Fruit fly (Drosophila melanogaster) whole organism, embryonic: ENCODE results near the gene slmb.
A peak's percentile ranks its signal among the peaks of the same experiment; 100 is the strongest.

Source experiments
- CG10462 ChIP-seq: fragments of 200-800 bp; sonication (Bioruptor generic); optimal IDR thresholded peaks from 2 replicates; lab custom pipeline; 2016; ENCODE audit warnings: missing biosample characterization, missing genetic modification characterization
- CG10654 ChIP-seq: fragments of 200-800 bp; sonication (Bioruptor generic); optimal IDR thresholded peaks from 2 replicates; lab custom pipeline; 2016; ENCODE audit warnings: missing biosample characterization, missing genetic modification characterization
- CG10959 ChIP-seq: fragments of 200-800 bp; sonication (Bioruptor generic); IDR thresholded peaks from 2 replicates; pipeline ENCODE4 v1.3.6; 2022; ENCODE audit warnings: missing biosample characterization, missing genetic modification characterization
- CG12769 ChIP-seq: fragments of 200-800 bp; sonication (Bioruptor generic); optimal IDR thresholded peaks from 2 replicates; lab custom pipeline; 2019; ENCODE audit warnings: missing biosample characterization, mild to moderate bottlenecking, missing genetic modification characterization, moderate library complexity
- CG15601 ChIP-seq: fragments of 200-800 bp; sonication (Bioruptor generic); optimal IDR thresholded peaks from 3 replicates; lab custom pipeline; 2019; ENCODE audit warnings: missing biosample characterization, mild to moderate bottlenecking, missing genetic modification characterization, moderate library complexity
- CG15696 ChIP-seq: fragments of 200-800 bp; sonication (Bioruptor generic); optimal IDR thresholded peaks from 2 replicates; lab custom pipeline; 2019; ENCODE audit warnings: missing biosample characterization, mild to moderate bottlenecking, missing genetic modification characterization, moderate library complexity
- CG1647 ChIP-seq: fragments of 200-800 bp; sonication (Bioruptor generic); optimal IDR thresholded peaks from 3 replicates; lab custom pipeline; 2016; ENCODE audit warnings: missing biosample characterization, missing genetic modification characterization
- CG1792 ChIP-seq: fragments of 200-800 bp; sonication (Bioruptor generic); optimal IDR thresholded peaks from 2 replicates; lab custom pipeline; 2016; ENCODE audit warnings: missing biosample characterization, missing genetic modification characterization
- CG18011 ChIP-seq: fragments of 200-800 bp; sonication (Bioruptor generic); optimal IDR thresholded peaks from 2 replicates; lab custom pipeline; 2017; ENCODE audit warnings: missing biosample characterization, missing genetic modification characterization, mild to moderate bottlenecking, moderate library complexity, missing genotype
- CG18262 ChIP-seq: fragments of 200-800 bp; optimal IDR thresholded peaks from 3 replicates; lab custom pipeline; 2019; ENCODE audit warnings: missing biosample characterization, mild to moderate bottlenecking, missing genetic modification characterization, moderate library complexity
- CG3281 ChIP-seq: fragments of 200-800 bp; sonication (Bioruptor generic); optimal IDR thresholded peaks from 3 replicates; lab custom pipeline; 2017; ENCODE audit warnings: missing biosample characterization, mild to moderate bottlenecking, missing genetic modification characterization
- CG3847 ChIP-seq: fragments of 200-800 bp; sonication (Bioruptor generic); IDR thresholded peaks from 2 replicates; pipeline ENCODE4 v1.3.6; 2022; ENCODE audit warnings: missing biosample characterization, missing genetic modification characterization
- CG6272 ChIP-seq: fragments of 200-800 bp; sonication (Bioruptor generic); IDR thresholded peaks from 2 replicates; pipeline ENCODE4 v1.3.6; 2022; ENCODE audit warnings: missing biosample characterization, missing genetic modification characterization
- Chrac-16 ChIP-seq: fragments of 200-800 bp; sonication (Bioruptor generic); optimal IDR thresholded peaks from 3 replicates; lab custom pipeline; 2016; ENCODE audit warnings: missing biosample characterization, missing genetic modification characterization
- Dbx ChIP-seq: fragments of 200-800 bp; sonication (Bioruptor generic); IDR thresholded peaks from 3 replicates; pipeline ENCODE4 v1.3.6; 2022; ENCODE audit warnings: missing biosample characterization, missing genetic modification characterization
- Deaf1 ChIP-seq: fragments of 200-800 bp; optimal IDR thresholded peaks from 3 replicates; lab custom pipeline; 2019; ENCODE audit warnings: missing biosample characterization, mild to moderate bottlenecking, missing genetic modification characterization, moderate library complexity
- Drgx ChIP-seq: fragments of 200-800 bp; sonication (Bioruptor generic); IDR thresholded peaks from 2 replicates; pipeline ENCODE4 v1.3.6; 2022; ENCODE audit warnings: missing biosample characterization, missing genetic modification characterization
- Ets65A ChIP-seq: fragments of 200-800 bp; sonication (Bioruptor generic); peaks from one replicate; lab custom pipeline; 2016; ENCODE audit warnings: missing biosample characterization, missing genetic modification characterization
- Fer2 ChIP-seq: fragments of 200-800 bp; sonication (Bioruptor generic); optimal IDR thresholded peaks from 2 replicates; lab custom pipeline; 2018; ENCODE audit warnings: missing biosample characterization, mild to moderate bottlenecking, missing genetic modification characterization, moderate library complexity
- HHEX ChIP-seq: fragments of 200-800 bp; sonication (Bioruptor generic); optimal IDR thresholded peaks from 3 replicates; lab custom pipeline; 2017; ENCODE audit warnings: missing biosample characterization, mild to moderate bottlenecking, missing genetic modification characterization, missing genetic modification reagents
- Kr ChIP-seq: fragments of 200-800 bp; sonication (Bioruptor generic); optimal IDR thresholded peaks from 2 replicates; lab custom pipeline; 2017; ENCODE audit warnings: missing biosample characterization, mild to moderate bottlenecking, missing genetic modification characterization
- Lpt ChIP-seq: fragments of >200 bp; optimal IDR thresholded peaks from 2 replicates; lab custom pipeline; 2018; ENCODE audit warnings: missing biosample characterization, missing genetic modification characterization
- Med ChIP-seq: fragments of 200-800 bp; sonication (Bioruptor generic); peaks from one replicate; lab custom pipeline; 2016; ENCODE audit warnings: missing biosample characterization, missing genetic modification characterization, mild to moderate bottlenecking, inconsistent platforms, moderate library complexity
- Nf-YC ChIP-seq: fragments of 200-800 bp; optimal IDR thresholded peaks from 3 replicates; lab custom pipeline; 2019; ENCODE audit warnings: missing biosample characterization, mild to moderate bottlenecking, missing genetic modification characterization, moderate library complexity
- Pdp1 ChIP-seq, 2 experiments: fragments of 200-800 bp; sonication (Bioruptor generic); optimal IDR thresholded peaks; 3 replicates each; lab custom pipeline; 2016; ENCODE audit warnings: missing biosample characterization in 2 of 2, missing genetic modification characterization in 2 of 2, mild to moderate bottlenecking in 1 of 2, moderate library complexity in 1 of 2
- Ptx1 ChIP-seq: fragments of 200-800 bp; sonication (Bioruptor generic); IDR thresholded peaks from 2 replicates; pipeline ENCODE4 v1.3.6; 2022; ENCODE audit warnings: missing biosample characterization, missing genetic modification characterization
- Xrp1 ChIP-seq: fragments of 200-800 bp; sonication (Bioruptor generic); IDR thresholded peaks from 2 replicates; pipeline ENCODE4 v1.3.6; 2022; ENCODE audit warnings: missing biosample characterization, missing genetic modification characterization
- ac ChIP-seq: fragments of 200-800 bp; sonication (Bioruptor generic); optimal IDR thresholded peaks from 3 replicates; lab custom pipeline; 2017; ENCODE audit warnings: missing biosample characterization, mild to moderate bottlenecking, missing genetic modification characterization
- al ChIP-seq: fragments of 200-800 bp; sonication (Bioruptor generic); IDR thresholded peaks from 2 replicates; pipeline ENCODE4 v1.3.6; 2022; ENCODE audit warnings: missing biosample characterization, missing genetic modification characterization
- ato ChIP-seq: fragments of 200-800 bp; sonication (Bioruptor generic); IDR thresholded peaks from 2 replicates; pipeline ENCODE4 v1.3.6; 2022; ENCODE audit warnings: missing biosample characterization, missing genetic modification characterization; ENCODE audit not compliant: partially characterized antibody
- cato ChIP-seq: fragments of 200-800 bp; sonication (Bioruptor generic); optimal IDR thresholded peaks from 2 replicates; lab custom pipeline; 2016; ENCODE audit warnings: missing biosample characterization, missing genetic modification characterization, borderline replicate concordance
- ci ChIP-seq: fragments of 200-800 bp; sonication (Bioruptor generic); IDR thresholded peaks from 3 replicates; pipeline ENCODE4 v1.3.6; 2022; ENCODE audit warnings: missing biosample characterization, missing genetic modification characterization
- disco-r ChIP-seq: fragments of 200-800 bp; sonication (Bioruptor generic); optimal IDR thresholded peaks from 2 replicates; lab custom pipeline; 2016; ENCODE audit warnings: missing biosample characterization, missing genetic modification characterization
- knrl ChIP-seq: fragments of 200-800 bp; sonication (Bioruptor generic); IDR thresholded peaks from 3 replicates; pipeline ENCODE4 v1.3.6; 2022; ENCODE audit warnings: missing biosample characterization, missing genetic modification characterization; ENCODE audit not compliant: partially characterized antibody
- mirr ChIP-seq: fragments of 200-800 bp; sonication (Bioruptor generic); optimal IDR thresholded peaks from 3 replicates; lab custom pipeline; 2018; ENCODE audit warnings: missing biosample characterization, mild to moderate bottlenecking, missing genetic modification characterization
- nmo ChIP-seq: fragments of 200-800 bp; sonication (Bioruptor generic); optimal IDR thresholded peaks from 2 replicates; lab custom pipeline; 2018; ENCODE audit warnings: missing biosample characterization, mild to moderate bottlenecking, missing genetic modification characterization, moderate library complexity
- nom ChIP-seq: fragments of 200-800 bp; sonication (Bioruptor generic); optimal IDR thresholded peaks from 2 replicates; lab custom pipeline; 2017; ENCODE audit warnings: missing biosample characterization, missing genetic modification characterization, mild to moderate bottlenecking, moderate library complexity, missing genetic modification reagents
- odd ChIP-seq: fragments of 200-800 bp; sonication (Bioruptor generic); optimal IDR thresholded peaks from 2 replicates; lab custom pipeline; 2017; ENCODE audit warnings: missing biosample characterization, mild to moderate bottlenecking, missing genetic modification characterization
- sd ChIP-seq: fragments of 200-800 bp; sonication (Bioruptor generic); optimal IDR thresholded peaks from 3 replicates; lab custom pipeline; 2018; ENCODE audit warnings: missing biosample characterization, mild to moderate bottlenecking, missing genetic modification characterization, moderate library complexity
- sens ChIP-seq: fragments of 200-800 bp; sonication (Bioruptor generic); peaks from one replicate; lab custom pipeline; 2016; ENCODE audit warnings: missing biosample characterization, missing genetic modification characterization
- so ChIP-seq: fragments of 200-800 bp; sonication (Bioruptor generic); IDR thresholded peaks from 3 replicates; pipeline ENCODE4 v1.3.6; 2022; ENCODE audit warnings: missing biosample characterization, missing genetic modification characterization
- tna ChIP-seq: fragments of 200-800 bp; sonication (Bioruptor generic); IDR thresholded peaks from 2 replicates; pipeline ENCODE4 v1.3.6; 2022; ENCODE audit warnings: missing biosample characterization, missing genetic modification characterization; ENCODE audit not compliant: partially characterized antibody

The slmb gene

dm6 chr3R:21090230-21091021 is 36.9 kb downstream of the slmb start:
- TF ChIP-seq Pdp1 (GFP tag; optimal IDR thresholded peaks at IDR 0.05; lab: Kevin White, UChicago), result peak in 1 of 2 experiments; percentile 80
- no peak for TF ChIP-seq tna (GFP tag; lab: Robert Waterston, UW)
- 0 out of 3 replicates have a peak, but pooled peaks have one; percentile 36 for TF ChIP-seq ci (GFP tag; lab: Robert Waterston, UW)
- TF ChIP-seq CG12769 (tag; lab: Kevin White, UChicago), result peak; percentile 51
- TF ChIP-seq sd (tag; lab: Kevin White, UChicago), result peak; percentile 7
- TF ChIP-seq ato (GFP tag; lab: Robert Waterston, UW), result 0 out of 2 replicates have a peak, but pooled peaks have one; percentile 16
- peak; percentile 51 for TF ChIP-seq Med (GFP tag; lab: Kevin White, UChicago)
- no peak for TF ChIP-seq Dbx (GFP tag; lab: Robert Waterston, UW)
- peak; percentile 77 for TF ChIP-seq Ets65A (GFP tag; lab: Kevin White, UChicago)
- TF ChIP-seq, all 482 proteins: peak for 7

- TF ChIP-seq Kr (GFP tag; lab: Kevin White, UChicago) (no peak), CG1792 (GFP tag; lab: Kevin White, UChicago) (no peak), Xrp1 (GFP tag; lab: Robert Waterston, UW) (0 out of 2 replicates have a peak, but pooled peaks have one; percentile 12), sens (GFP tag; lab: Kevin White, UChicago) (peak; percentile 24), Drgx (GFP tag; lab: Robert Waterston, UW) (peak; percentile 52; the same call in 1 of the 2 replicates), nom (GFP tag; lab: Kevin White, UChicago) (peak; percentile 6)
Measured at dm6 chr3R:21089416-21089815, 37.9 kb downstream of the slmb start.

dm6 chr3R:21084979-21085378 is 42.3 kb downstream of the slmb start:
- TF ChIP-seq CG6272 (GFP tag; lab: Robert Waterston, UW), result no peak
- TF ChIP-seq, all 482 proteins: peak for 0

dm6 chr3R:21080876-21081586 is 46.3 kb downstream of the slmb start, which contains the start of gene HHEX:
Gene HHEX, minus strand, starts transcription at chr3R:21080926.
- peak; percentile 87 for TF ChIP-seq mirr
- TF ChIP-seq nmo (GFP tag; lab: Kevin White, UChicago), result no peak
- no peak for TF ChIP-seq CG18262
- TF ChIP-seq Fer2 (tag; lab: Kevin White, UChicago), result no peak
- TF ChIP-seq Deaf1 (tag; lab: Kevin White, UChicago), result peak; percentile 44
- no peak for TF ChIP-seq cato (GFP tag; lab: Kevin White, UChicago)
- TF ChIP-seq disco-r, result no peak
- no peak for TF ChIP-seq CG1647
- TF ChIP-seq CG12769 (tag; lab: Kevin White, UChicago), result peak; percentile 70
- peak; percentile 46 for TF ChIP-seq odd (GFP tag; lab: Kevin White, UChicago)
- TF ChIP-seq CG3281 (GFP tag; lab: Kevin White, UChicago), result no peak
- no peak for TF ChIP-seq CG10654 (GFP tag; lab: Kevin White, UChicago)
- no peak for TF ChIP-seq CG10959 (GFP tag; lab: Robert Waterston, UW)
- peak; percentile 4 for TF ChIP-seq CG15601 (tag; lab: Kevin White, UChicago)
- TF ChIP-seq so, result no peak
- no peak for TF ChIP-seq ac (GFP tag; lab: Kevin White, UChicago)
- TF ChIP-seq Nf-YC (tag; lab: Kevin White, UChicago), result peak; percentile 90
- TF ChIP-seq Ptx1, result peak; percentile 43
- no peak for TF ChIP-seq CG3847
- TF ChIP-seq HHEX, result peak; percentile 41
- no peak for TF ChIP-seq CG18011
- no peak for TF ChIP-seq Lpt (GFP tag; lab: Kevin White, UChicago)
- TF ChIP-seq CG10462 (GFP tag; lab: Kevin White, UChicago), result no peak
- TF ChIP-seq al (GFP tag; lab: Robert Waterston, UW), result no peak
- TF ChIP-seq knrl, result no peak
- TF ChIP-seq CG15696 (tag; lab: Kevin White, UChicago), result no peak
- no peak for TF ChIP-seq Chrac-16 (GFP tag; lab: Kevin White, UChicago)
